Worm (Caenorhabditis elegans) whole organism, L3 larva: Measurements from ENCODE around the gene C04G6.4.

Source experiments
- R02D3.7 ChIP-seq: fragments of 150-350 bp; optimal IDR thresholded peaks from 2 replicates; lab custom pipeline; 2014; ENCODE audit warnings: missing biosample characterization, missing genetic modification characterization
- ZK546.5 ChIP-seq: sonication (generic microtip); optimal IDR thresholded peaks from 2 replicates; lab custom pipeline; 2017; ENCODE audit warnings: missing biosample characterization, missing genetic modification characterization
- aly-2 ChIP-seq: fragments of 150-350 bp; optimal IDR thresholded peaks from 2 replicates; lab custom pipeline; 2014; ENCODE audit warnings: missing biosample characterization, missing genetic modification characterization
- ama-1 ChIP-seq: fragments of 150-350 bp; optimal IDR thresholded peaks from 2 replicates; lab custom pipeline; 2018
- ceh-16 ChIP-seq: sonication (generic microtip); optimal IDR thresholded peaks from 2 replicates; lab custom pipeline; 2017; ENCODE audit warnings: missing biosample characterization, missing genetic modification characterization
- ceh-28 ChIP-seq: fragments of 150-350 bp; optimal IDR thresholded peaks from 2 replicates; lab custom pipeline; 2014; ENCODE audit warnings: missing biosample characterization, missing genetic modification reagents, missing genetic modification characterization
- ceh-82 ChIP-seq: fragments of 150-350 bp; optimal IDR thresholded peaks from 2 replicates; lab custom pipeline; 2014; ENCODE audit warnings: missing biosample characterization, missing genetic modification characterization
- ceh-9 ChIP-seq: sonication (generic microtip); optimal IDR thresholded peaks from 2 replicates; lab custom pipeline; 2018; ENCODE audit warnings: missing biosample characterization, missing genetic modification characterization
- daf-12 ChIP-seq: fragments of 150-350 bp; optimal IDR thresholded peaks from 2 replicates; lab custom pipeline; 2014; ENCODE audit warnings: missing biosample characterization, missing genetic modification reagents, missing genetic modification characterization
- egl-27 ChIP-seq: sonication (generic microtip); optimal IDR thresholded peaks from 4 replicates; lab custom pipeline; 2017; ENCODE audit warnings: missing biosample characterization, missing genetic modification reagents, missing genetic modification characterization
- egl-5 ChIP-seq: fragments of 150-350 bp; optimal IDR thresholded peaks from 2 replicates; lab custom pipeline; 2017; ENCODE audit warnings: missing biosample characterization, missing genetic modification reagents, missing genetic modification characterization, inconsistent platforms
- elt-1 ChIP-seq: fragments of 150-350 bp; optimal IDR thresholded peaks from 2 replicates; lab custom pipeline; 2014; ENCODE audit warnings: missing biosample characterization, missing genetic modification characterization
- elt-2 ChIP-seq: sonication (generic microtip); optimal IDR thresholded peaks from 2 replicates; lab custom pipeline; 2016; ENCODE audit warnings: missing genetic modification reagents, mild to moderate bottlenecking, missing genetic modification characterization, missing compliant biosample characterization
- elt-3 ChIP-seq, 3 experiments: fragments of 150-350 bp in 1 of 3; sonication (generic microtip) in 2 of 3; optimal IDR thresholded peaks; 2 replicates in 2 of 3; 4 replicates in 1 of 3; lab custom pipeline; 2014 to 2017; ENCODE audit warnings: missing biosample characterization in 3 of 3, missing genetic modification characterization in 3 of 3
- eor-1 ChIP-seq, 2 experiments: fragments of 150-350 bp; optimal IDR thresholded peaks; 2 replicates each; lab custom pipeline; 2014 to 2018; ENCODE audit warnings: missing biosample characterization in 2 of 2, missing genetic modification characterization in 2 of 2
- fkh-10 ChIP-seq: sonication (generic microtip); optimal IDR thresholded peaks from 2 replicates; lab custom pipeline; 2017; ENCODE audit warnings: missing biosample characterization, missing genetic modification reagents, missing genetic modification characterization
- fkh-2 ChIP-seq: fragments of 150-350 bp; optimal IDR thresholded peaks from 2 replicates; lab custom pipeline; 2014; ENCODE audit warnings: missing biosample characterization, missing genetic modification reagents, missing genetic modification characterization
- fos-1 ChIP-seq: fragments of 150-350 bp; optimal IDR thresholded peaks from 2 replicates; lab custom pipeline; 2014; ENCODE audit warnings: missing biosample characterization, missing genetic modification characterization
- hmg-11 ChIP-seq: sonication (generic microtip); optimal IDR thresholded peaks from 2 replicates; lab custom pipeline; 2016; ENCODE audit warnings: missing genetic modification characterization, missing compliant biosample characterization
- jun-1 ChIP-seq: fragments of 150-350 bp; optimal IDR thresholded peaks from 2 replicates; lab custom pipeline; 2014; ENCODE audit warnings: missing biosample characterization, missing genetic modification reagents, missing genetic modification characterization
- lin-15B ChIP-seq: fragments of 150-350 bp; optimal IDR thresholded peaks from 2 replicates; lab custom pipeline; 2014; ENCODE audit warnings: missing biosample characterization, missing genetic modification characterization
- lin-39 ChIP-seq: fragments of 150-350 bp; optimal IDR thresholded peaks from 2 replicates; lab custom pipeline; 2018; ENCODE audit warnings: missing biosample characterization, missing genetic modification reagents, missing genetic modification characterization
- lsy-12 ChIP-seq: sonication (generic microtip); optimal IDR thresholded peaks from 2 replicates; lab custom pipeline; 2016; ENCODE audit warnings: mild to moderate bottlenecking, missing genetic modification characterization, missing compliant biosample characterization
- mdl-1 ChIP-seq: fragments of 150-350 bp; optimal IDR thresholded peaks from 2 replicates; lab custom pipeline; 2014; ENCODE audit warnings: missing biosample characterization, missing genetic modification characterization
- mml-1 ChIP-seq: fragments of 150-350 bp; sonication (generic microtip); optimal IDR thresholded peaks from 3 replicates; lab custom pipeline; 2014; ENCODE audit warnings: missing biosample characterization, missing genetic modification characterization
- nhr-11 ChIP-seq: fragments of 150-350 bp; optimal IDR thresholded peaks from 2 replicates; lab custom pipeline; 2014; ENCODE audit warnings: missing biosample characterization, missing genetic modification characterization
- nhr-12 ChIP-seq: fragments of 150-350 bp; optimal IDR thresholded peaks from 2 replicates; lab custom pipeline; 2014; ENCODE audit warnings: missing biosample characterization, missing genetic modification characterization
- nhr-23 ChIP-seq: fragments of 150-350 bp; optimal IDR thresholded peaks from 2 replicates; lab custom pipeline; 2014; ENCODE audit warnings: missing biosample characterization, missing genetic modification reagents, missing genetic modification characterization
- nhr-237 ChIP-seq: fragments of 150-350 bp; optimal IDR thresholded peaks from 2 replicates; lab custom pipeline; 2014; ENCODE audit warnings: missing biosample characterization, missing genetic modification characterization
- nhr-25 ChIP-seq: sonication (generic microtip); optimal IDR thresholded peaks from 2 replicates; lab custom pipeline; 2017; ENCODE audit warnings: missing biosample characterization, missing genetic modification characterization
- nhr-28 ChIP-seq: fragments of 150-350 bp; optimal IDR thresholded peaks from 2 replicates; lab custom pipeline; 2014; ENCODE audit warnings: missing biosample characterization, missing genetic modification characterization
- nhr-43 ChIP-seq: sonication (generic microtip); optimal IDR thresholded peaks from 2 replicates; lab custom pipeline; 2016; ENCODE audit warnings: mild to moderate bottlenecking, missing genetic modification characterization, missing compliant biosample characterization; ENCODE audit not compliant: poor library complexity, severe bottlenecking
- nhr-67 ChIP-seq: fragments of 150-350 bp; optimal IDR thresholded peaks from 2 replicates; lab custom pipeline; 2014; ENCODE audit warnings: missing biosample characterization, missing genetic modification characterization
- nhr-76 ChIP-seq: fragments of 150-350 bp; sonication (generic microtip); optimal IDR thresholded peaks from 5 replicates; lab custom pipeline; 2014; ENCODE audit warnings: missing biosample characterization, missing genetic modification characterization
- nhr-77 ChIP-seq: fragments of 150-350 bp; optimal IDR thresholded peaks from 2 replicates; lab custom pipeline; 2014; ENCODE audit warnings: missing biosample characterization, missing genetic modification characterization
- pha-4 ChIP-seq: fragments of 150-350 bp; optimal IDR thresholded peaks from 2 replicates; lab custom pipeline; 2014; ENCODE audit warnings: missing biosample characterization, missing genetic modification reagents, missing genetic modification characterization
- pqm-1 ChIP-seq: fragments of 150-350 bp; optimal IDR thresholded peaks from 2 replicates; lab custom pipeline; 2017; ENCODE audit warnings: missing biosample characterization, missing genetic modification characterization, inconsistent platforms
- sea-2 ChIP-seq: fragments of 150-350 bp; sonication (generic microtip); optimal IDR thresholded peaks from 4 replicates; lab custom pipeline; 2014; ENCODE audit warnings: missing biosample characterization, missing genetic modification reagents, missing genetic modification characterization
- skn-1 ChIP-seq: fragments of 150-350 bp; optimal IDR thresholded peaks from 2 replicates; lab custom pipeline; 2014; ENCODE audit warnings: missing biosample characterization, missing genetic modification characterization
- snpc-4 ChIP-seq: fragments of 150-350 bp; optimal IDR thresholded peaks from 2 replicates; lab custom pipeline; 2014; ENCODE audit warnings: missing biosample characterization, missing genetic modification characterization
- tbx-2 ChIP-seq: sonication (generic microtip); optimal IDR thresholded peaks from 2 replicates; lab custom pipeline; 2016; ENCODE audit warnings: mild to moderate bottlenecking, missing genetic modification characterization, missing compliant biosample characterization
- unc-39 ChIP-seq: sonication (generic microtip); optimal IDR thresholded peaks from 4 replicates; lab custom pipeline; 2017; ENCODE audit warnings: missing biosample characterization, missing genetic modification characterization
- unc-62 ChIP-seq: fragments of 150-350 bp; sonication (generic microtip); optimal IDR thresholded peaks from 4 replicates; lab custom pipeline; 2014; ENCODE audit warnings: missing biosample characterization, missing genetic modification reagents, missing genetic modification characterization
- zag-1 ChIP-seq: fragments of 150-350 bp; optimal IDR thresholded peaks from 2 replicates; lab custom pipeline; 2014; ENCODE audit warnings: missing biosample characterization, missing genetic modification characterization
- ztf-11 ChIP-seq: fragments of 150-350 bp; optimal IDR thresholded peaks from 2 replicates; lab custom pipeline; 2014; ENCODE audit warnings: missing biosample characterization, missing genetic modification characterization
- ztf-4 ChIP-seq: fragments of 150-350 bp; optimal IDR thresholded peaks from 2 replicates; lab custom pipeline; 2014; ENCODE audit warnings: missing biosample characterization, missing genetic modification characterization

Gene C04G6.4

ce11 chrII:5109693-5110092, 26.5 kb upstream of the C04G6.4 start, which contains the start of gene F09C12.2:
TSS of gene F09C12.2 (plus strand) at chrII:5110012.
- TF ChIP-seq nhr-237 (tag; lab: Kevin White, UChicago): no peak
- TF ChIP-seq snpc-4 (tag; lab: Kevin White, UChicago): no peak
- TF ChIP-seq ztf-4 (tag; lab: Kevin White, UChicago): no peak
- TF ChIP-seq skn-1 (tag; lab: Kevin White, UChicago): no peak
- TF ChIP-seq nhr-43 (tag; lab: Kevin White, UChicago): no peak
- no peak for TF ChIP-seq unc-62 (GFP tag; lab: Kevin White, UChicago)
- TF ChIP-seq fkh-2: no peak
- TF ChIP-seq nhr-28: no peak
- no peak for TF ChIP-seq R02D3.7 (tag; lab: Kevin White, UChicago)
- no peak for TF ChIP-seq tbx-2 (tag; lab: Kevin White, UChicago)
- no peak for TF ChIP-seq hmg-11
- no peak for TF ChIP-seq egl-27 (tag; lab: Kevin White, UChicago)
- TF ChIP-seq nhr-25 (tag; lab: Kevin White, UChicago): no peak
- TF ChIP-seq nhr-11 (tag; lab: Kevin White, UChicago): no peak
- peak; percentile 38 for TF ChIP-seq pha-4 (tag; lab: Kevin White, UChicago)
- TF ChIP-seq ceh-9 (tag; lab: Kevin White, UChicago): no peak
- no peak for TF ChIP-seq egl-5 (tag; lab: Kevin White, UChicago)
- no peak for TF ChIP-seq zag-1 (tag; lab: Kevin White, UChicago)
- peak; percentile 36 for TF ChIP-seq jun-1 (tag; lab: Kevin White, UChicago)
- TF ChIP-seq eor-1 (tag; optimal IDR thresholded peaks at IDR 0.05; lab: Kevin White, UChicago): no peak
- no peak for TF ChIP-seq lsy-12 (tag; lab: Kevin White, UChicago)
- TF ChIP-seq nhr-23 (tag; lab: Kevin White, UChicago): no peak
- TF ChIP-seq ama-1 (lab: Kevin White, UChicago): no peak
- TF ChIP-seq sea-2 (GFP tag; lab: Kevin White, UChicago): no peak
- no peak for TF ChIP-seq ZK546.5 (tag; lab: Kevin White, UChicago)
- TF ChIP-seq ceh-28 (tag; lab: Kevin White, UChicago): no peak
- peak; percentile 38 for TF ChIP-seq pqm-1 (tag; lab: Kevin White, UChicago)
- no peak for TF ChIP-seq nhr-67
- TF ChIP-seq nhr-12 (tag; lab: Kevin White, UChicago): no peak
- TF ChIP-seq elt-3 (tag; optimal IDR thresholded peaks at IDR 0.05; lab: Kevin White, UChicago): no peak
- TF ChIP-seq elt-2 (tag; lab: Kevin White, UChicago): peak; percentile 80
- TF ChIP-seq fkh-10 (GFP tag; lab: Kevin White, UChicago): no peak
- no peak for TF ChIP-seq ceh-82 (tag; lab: Kevin White, UChicago)
- TF ChIP-seq unc-39 (tag; lab: Kevin White, UChicago): no peak
- no peak for TF ChIP-seq mml-1

- TF ChIP-seq hmg-11: peak; percentile 83
- TF ChIP-seq ceh-16 (tag; lab: Kevin White, UChicago): no peak
- TF ChIP-seq elt-2 (tag; lab: Kevin White, UChicago): peak; percentile 80
- TF ChIP-seq nhr-43 (tag; lab: Kevin White, UChicago): peak; percentile 87
- TF ChIP-seq skn-1 (tag; lab: Kevin White, UChicago): no peak
- TF ChIP-seq pqm-1 (tag; lab: Kevin White, UChicago): no peak
- TF ChIP-seq nhr-237 (tag; lab: Kevin White, UChicago): no peak
- peak; percentile 34 for TF ChIP-seq nhr-77 (tag; lab: Kevin White, UChicago)
- peak in 1 of 3 experiments; percentile 48 for TF ChIP-seq elt-3 (tag; optimal IDR thresholded peaks at IDR 0.05; lab: Kevin White, UChicago)
- peak; percentile 78 for TF ChIP-seq lsy-12 (tag; lab: Kevin White, UChicago)
- TF ChIP-seq fos-1 (tag; lab: Kevin White, UChicago): no peak
- no peak for TF ChIP-seq daf-12 (tag; lab: Kevin White, UChicago)
- no peak for TF ChIP-seq nhr-76 (tag; lab: Kevin White, UChicago)
- TF ChIP-seq lin-15B (tag; lab: Kevin White, UChicago): peak; percentile 6
- no peak for TF ChIP-seq mdl-1
- TF ChIP-seq unc-62 (GFP tag; lab: Kevin White, UChicago): no peak
- TF ChIP-seq fkh-10 (GFP tag; lab: Kevin White, UChicago): no peak
- no peak for TF ChIP-seq ZK546.5 (tag; lab: Kevin White, UChicago)
- no peak for TF ChIP-seq egl-5 (tag; lab: Kevin White, UChicago)
- TF ChIP-seq nhr-67: no peak
- TF ChIP-seq ztf-4 (tag; lab: Kevin White, UChicago): peak; percentile 19
- TF ChIP-seq R02D3.7 (tag; lab: Kevin White, UChicago): no peak
- TF ChIP-seq mml-1: no peak
- no peak for TF ChIP-seq elt-1 (tag; lab: Kevin White, UChicago)
- no peak for TF ChIP-seq nhr-28
- TF ChIP-seq ztf-11: no peak
- TF ChIP-seq nhr-11 (tag; lab: Kevin White, UChicago): no peak
- no peak for TF ChIP-seq ceh-82 (tag; lab: Kevin White, UChicago)
- TF ChIP-seq ama-1 (lab: Kevin White, UChicago): peak; percentile 20
- TF ChIP-seq sea-2 (GFP tag; lab: Kevin White, UChicago): no peak
- TF ChIP-seq unc-39 (tag; lab: Kevin White, UChicago): no peak
- peak; percentile 68 for TF ChIP-seq aly-2
- peak; percentile 75 for TF ChIP-seq tbx-2 (tag; lab: Kevin White, UChicago)
- peak; percentile 67 for TF ChIP-seq egl-27 (tag; lab: Kevin White, UChicago)
- no peak for TF ChIP-seq nhr-25 (tag; lab: Kevin White, UChicago)
- peak; percentile 69 for TF ChIP-seq nhr-23 (tag; lab: Kevin White, UChicago)
- no peak for TF ChIP-seq eor-1 (tag; optimal IDR thresholded peaks at IDR 0.05; lab: Kevin White, UChicago)
- TF ChIP-seq zag-1 (tag; lab: Kevin White, UChicago): peak; percentile 4
- peak; percentile 41 for TF ChIP-seq lin-39 (tag; lab: Kevin White, UChicago)
- peak; percentile 78 for TF ChIP-seq pha-4 (tag; lab: Kevin White, UChicago)
- TF ChIP-seq ceh-28 (tag; lab: Kevin White, UChicago): no peak
- peak; percentile 11 for TF ChIP-seq jun-1 (tag; lab: Kevin White, UChicago)
- TF ChIP-seq ceh-9 (tag; lab: Kevin White, UChicago): no peak
These were observed 21.8 kb upstream of the C04G6.4 start for ce11 chrII:5105020-5105419.
